Fruit fly (Drosophila melanogaster): ENCODE data around the gene rho.

DNA sequence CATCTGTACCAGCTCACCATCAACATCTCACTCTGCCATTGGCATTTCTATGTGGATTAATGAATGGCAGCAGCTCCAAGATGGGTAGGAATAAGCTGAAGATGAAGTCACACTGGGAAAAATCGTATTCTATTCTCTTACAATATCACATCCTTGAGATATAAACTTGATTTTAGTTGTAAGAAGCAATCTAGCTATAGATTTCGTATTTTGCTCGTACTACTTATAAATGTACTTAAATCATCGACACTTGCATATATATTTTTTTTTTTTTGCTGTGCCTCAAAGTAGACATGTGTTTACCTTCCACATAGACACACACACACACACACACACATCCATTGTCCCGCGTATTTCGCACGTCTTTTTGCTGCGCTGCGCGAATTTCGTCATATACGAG is 39.1 kb upstream of the rho start:
- TF ChIP-seq kay (GFP tag; ENCODE audit: borderline replicate concordance) (no peak), CG33017 (tag; optimal IDR thresholded peaks at IDR 0.05) (no peak), tj (GFP tag; optimal IDR thresholded peaks at IDR 0.05) (no peak), toe (GFP tag; optimal IDR thresholded peaks at IDR 0.05) (no peak), Crg-1 (GFP tag; optimal IDR thresholded peaks at IDR 0.05) (no peak), cic (GFP tag; optimal IDR thresholded peaks at IDR 0.05) (no peak), CG5204 (GFP tag; optimal IDR thresholded peaks at IDR 0.05) (no peak)
